Worm (Caenorhabditis elegans) whole organism, young adult: ENCODE results near the gene Y49F6B.8.
"Not testable (repeated sequence)": the region's sequence is repeated elsewhere in the genome, so short reads cannot be mapped to it uniquely, and the experiment has no call there.

Experiments used
- hmg-20 ChIP-seq: fragments of 200-800 bp; sonication (Bioruptor generic); IDR thresholded peaks from 2 replicates; pipeline ENCODE4 v1.3.6; 2022; ENCODE audit warnings: missing genetic modification reagents, missing genetic modification characterization, missing compliant biosample characterization
- madf-10 ChIP-seq: sonication (generic microtip); optimal IDR thresholded peaks from 2 replicates; lab custom pipeline; 2016; ENCODE audit warnings: mild to moderate bottlenecking, missing genetic modification characterization, missing compliant biosample characterization
- nhr-90 ChIP-seq: sonication (generic microtip); optimal IDR thresholded peaks from 2 replicates; lab custom pipeline; 2016; ENCODE audit warnings: missing genotype, mild to moderate bottlenecking, missing genetic modification characterization, missing compliant biosample characterization
- pha-4 ChIP-seq: fragments of 150-350 bp; sonication (generic microtip); optimal IDR thresholded peaks from 2 replicates; lab custom pipeline; 2014; ENCODE audit warnings: missing biosample characterization, missing genetic modification reagents, missing genetic modification characterization
- snpc-4 ChIP-seq, 5 experiments: fragments of 150-350 bp in 1 of 5; sonication (generic microtip) in 4 of 5; optimal IDR thresholded peaks; 2 replicates each; lab custom pipeline; 2014 to 2018; ENCODE audit warnings: missing genetic modification characterization in 5 of 5, missing biosample characterization in 3 of 5, antibody characterized with exemption in 2 of 5, mild to moderate bottlenecking in 2 of 5, missing compliant biosample characterization in 2 of 5, missing genotype in 2 of 5, moderate library complexity in 2 of 5, missing genetic modification reagents in 1 of 5
- tlf-1 ChIP-seq: fragments of 200-800 bp; sonication (Bioruptor generic); optimal IDR thresholded peaks from 2 replicates; lab custom pipeline; 2018; ENCODE audit warnings: mild to moderate bottlenecking, missing genetic modification characterization, missing compliant biosample characterization
- xnd-1 ChIP-seq: sonication (generic microtip); optimal IDR thresholded peaks from 2 replicates; lab custom pipeline; 2016; ENCODE audit warnings: missing genotype, missing genetic modification reagents, missing genetic modification characterization, missing compliant biosample characterization
- ztf-18 ChIP-seq: sonication (generic microtip); optimal IDR thresholded peaks from 2 replicates; lab custom pipeline; 2016; ENCODE audit warnings: missing genotype, mild to moderate bottlenecking, missing genetic modification characterization, missing compliant biosample characterization

- TF ChIP-seq ztf-18 (tag; lab: Kevin White, UChicago); madf-10; hmg-20 (GFP tag; lab: Robert Waterston, UW); nhr-90 (tag; lab: Kevin White, UChicago); pha-4 (tag; lab: Kevin White, UChicago); snpc-4 (GFP tag; optimal IDR thresholded peaks at IDR 0.05; lab: Kevin White, UChicago); snpc-4 (tag; optimal IDR thresholded peaks at IDR 0.05; lab: Kevin White, UChicago); xnd-1 (tag; lab: Kevin White, UChicago); tlf-1: not testable (repeated sequence)
These were observed 9.3 kb upstream of the Y49F6B.8 start, which contains the start of gene fbxb-112 for ce11 chrII:3490797-3491196.
